Fruit fly (Drosophila melanogaster): ENCODE data around the gene CG17121.

Gene CG17121

dm6 chr3R:23046529-23046943, 1.5 kb downstream of the CG17121 start (continued):
- TF ChIP-seq achi (GFP tag; optimal IDR thresholded peaks at IDR 0.05), result peak; percentile 88
- peak; percentile 88 for TF ChIP-seq CG10631 (GFP tag; optimal IDR thresholded peaks at IDR 0.05)
- TF ChIP-seq OdsH (GFP tag; optimal IDR thresholded peaks at IDR 0.05), result peak; percentile 89
- TF ChIP-seq CG34406 (GFP tag; optimal IDR thresholded peaks at IDR 0.05), result peak; percentile 91
- peak; percentile 91 for TF ChIP-seq Smox (GFP tag; optimal IDR thresholded peaks at IDR 0.05)
- TF ChIP-seq CG4318 (GFP tag; optimal IDR thresholded peaks at IDR 0.05), result peak; percentile 60
- TF ChIP-seq CG3032 (tag; optimal IDR thresholded peaks at IDR 0.05), result peak; percentile 85
- no peak for TF ChIP-seq Hr38 (GFP tag; optimal IDR thresholded peaks at IDR 0.05)
- TF ChIP-seq topi (GFP tag; optimal IDR thresholded peaks at IDR 0.05), result peak; percentile 93
- TF ChIP-seq CG6808 (GFP tag; optimal IDR thresholded peaks at IDR 0.05), result peak; percentile 82
- TF ChIP-seq CG3919 (GFP tag; optimal IDR thresholded peaks at IDR 0.05), result peak; percentile 93
- peak; percentile 57 for TF ChIP-seq CG16779 (tag; optimal IDR thresholded peaks at IDR 0.05)
- TF ChIP-seq esn (GFP tag; optimal IDR thresholded peaks at IDR 0.05), result peak; percentile 93
- TF ChIP-seq Met (GFP tag; optimal IDR thresholded peaks at IDR 0.05), result peak; percentile 92
- TF ChIP-seq CG1621 (tag; optimal IDR thresholded peaks at IDR 0.05), result peak; percentile 88
- TF ChIP-seq CG6163 (GFP tag; IDR thresholded peaks at IDR 0.05), result peak; percentile 92
- TF ChIP-seq CG32006 (GFP tag; optimal IDR thresholded peaks at IDR 0.05), result peak; percentile 80
- peak; percentile 82 for TF ChIP-seq dsx (GFP tag; optimal IDR thresholded peaks at IDR 0.05; ENCODE audit: poor library complexity, severe bottlenecking)
- TF ChIP-seq Hr39 (GFP tag; optimal IDR thresholded peaks at IDR 0.05), result peak; percentile 95
- peak; percentile 70 to 89 for TF ChIP-seq ss (GFP tag; optimal IDR thresholded peaks at IDR 0.05)
- TF ChIP-seq CG8319 (GFP tag; optimal IDR thresholded peaks at IDR 0.05), result peak; percentile 87
- TF ChIP-seq CG31627 (GFP tag; optimal IDR thresholded peaks at IDR 0.05), result peak; percentile 95
- TF ChIP-seq Sox14 (GFP tag; optimal IDR thresholded peaks at IDR 0.05), result peak; percentile 91
- TF ChIP-seq eg (GFP tag; IDR thresholded peaks at IDR 0.05), result peak; percentile 84
- TF ChIP-seq Gug (GFP tag; IDR thresholded peaks at IDR 0.05), result peak; percentile 57
- peak; percentile 89 for TF ChIP-seq CG6792 (GFP tag; optimal IDR thresholded peaks at IDR 0.05)
- TF ChIP-seq spab (GFP tag; optimal IDR thresholded peaks at IDR 0.05), result peak; percentile 79
- TF ChIP-seq CG15336 (GFP tag; IDR thresholded peaks at IDR 0.05), result peak; percentile 79
- TF ChIP-seq Eip78C (GFP tag), result peak; percentile 97
- TF ChIP-seq fkh (GFP tag; optimal IDR thresholded peaks at IDR 0.05), result no peak
- TF ChIP-seq Sox102F (GFP tag; optimal IDR thresholded peaks at IDR 0.05), result peak; percentile 93
- peak; percentile 89 for TF ChIP-seq CG8632 (GFP tag; optimal IDR thresholded peaks at IDR 0.05)
- peak; percentile 73 for TF ChIP-seq CG11762 (GFP tag; optimal IDR thresholded peaks at IDR 0.05; ENCODE audit: insufficient read depth)
- peak; percentile 89 for TF ChIP-seq CG11902 (GFP tag; optimal IDR thresholded peaks at IDR 0.05)

- no peak for TF ChIP-seq achi (GFP tag; optimal IDR thresholded peaks at IDR 0.05)
- TF ChIP-seq spab (GFP tag; optimal IDR thresholded peaks at IDR 0.05), result no peak
- no peak for TF ChIP-seq Eip78C (GFP tag)
These were observed 4.3 kb downstream of the CG17121 start, which contains the start of gene CG13837 for dm6 chr3R:23043690-23044089. Gene CG13837 (plus strand): TSS chr3R:23043990.

- TF ChIP-seq CG6792 (GFP tag; optimal IDR thresholded peaks at IDR 0.05) (no peak), CG11762 (GFP tag; optimal IDR thresholded peaks at IDR 0.05; ENCODE audit: insufficient read depth) (no peak), Blimp-1 (GFP tag; optimal IDR thresholded peaks at IDR 0.05) (no peak), vri (GFP tag; optimal IDR thresholded peaks at IDR 0.05) (no peak), CG3032 (tag; optimal IDR thresholded peaks at IDR 0.05) (no peak)
These were observed 5.2 kb downstream of the CG17121 start for dm6 chr3R:23042746-23043265.

DNA sequence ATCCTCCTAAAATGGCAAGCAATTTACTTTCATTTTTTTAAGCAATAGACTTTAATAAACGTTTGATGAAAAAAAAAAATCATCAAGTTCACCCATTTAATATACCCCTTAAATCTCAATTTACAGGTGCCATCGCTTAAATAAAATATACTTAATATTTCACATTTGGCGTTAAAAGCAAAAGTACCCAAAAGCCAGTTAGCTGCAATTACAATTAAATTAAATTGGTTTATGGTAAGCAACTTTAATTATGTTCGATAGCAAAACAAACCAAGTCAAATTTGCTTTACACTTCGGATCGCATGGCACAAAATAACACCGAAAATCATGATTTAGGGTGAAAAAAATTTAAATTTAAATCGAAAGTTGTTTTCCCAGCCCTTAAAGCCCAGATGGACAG, 6.1 kb downstream of the CG17121 start, which contains the start of gene CG13838:
TSS of gene CG13838 (plus strand) at position 301 of the 400 bp plus-strand sequence.
- TF ChIP-seq CG11902 (GFP tag; optimal IDR thresholded peaks at IDR 0.05), result no peak

Data from whole organism, prepupa.